Worm (Caenorhabditis elegans) whole organism, L1 larva: Measurements from ENCODE around the gene sop-2.
A peak's percentile ranks its signal among the peaks of the same experiment; 100 is the strongest.

ENCODE experiments used
- C16A3.4 ChIP-seq: fragments of 150-350 bp; optimal IDR thresholded peaks from 2 replicates; lab custom pipeline; 2014; ENCODE audit warnings: missing biosample characterization, missing genetic modification characterization
- aly-2 ChIP-seq: fragments of 150-350 bp; optimal IDR thresholded peaks from 2 replicates; lab custom pipeline; 2014; ENCODE audit warnings: missing biosample characterization, missing genetic modification characterization
- ceh-63 ChIP-seq: fragments of 200-800 bp; sonication (Bioruptor generic); optimal IDR thresholded peaks from 2 replicates; lab custom pipeline; 2018; ENCODE audit warnings: mild to moderate bottlenecking, missing genetic modification characterization, missing compliant biosample characterization
- ceh-8 ChIP-seq: fragments of 200-800 bp; sonication (Bioruptor generic); optimal IDR thresholded peaks from 2 replicates; lab custom pipeline; 2018; ENCODE audit warnings: mild to moderate bottlenecking, missing genetic modification characterization, moderate library complexity, missing compliant biosample characterization
- irx-1 ChIP-seq: sonication (generic microtip); optimal IDR thresholded peaks from 2 replicates; lab custom pipeline; 2016; ENCODE audit warnings: missing genetic modification characterization, missing compliant biosample characterization
- jun-1 ChIP-seq: fragments of 150-350 bp; optimal IDR thresholded peaks from 2 replicates; lab custom pipeline; 2014; ENCODE audit warnings: missing biosample characterization, missing genetic modification reagents, missing genetic modification characterization
- lsy-2 ChIP-seq, 2 experiments: fragments of 150-350 bp; optimal IDR thresholded peaks; 2 replicates each; lab custom pipeline; 2014; ENCODE audit warnings: missing biosample characterization in 2 of 2, missing genetic modification characterization in 2 of 2
- nhr-71 ChIP-seq: sonication (generic microtip); optimal IDR thresholded peaks from 2 replicates; lab custom pipeline; 2016; ENCODE audit warnings: mild to moderate bottlenecking, missing genetic modification characterization, moderate library complexity, missing compliant biosample characterization
- pqm-1 ChIP-seq: sonication (generic microtip); optimal IDR thresholded peaks from 3 replicates; lab custom pipeline; 2017; ENCODE audit warnings: missing biosample characterization, missing genetic modification characterization
- rnt-1 ChIP-seq: sonication (generic microtip); optimal IDR thresholded peaks from 2 replicates; lab custom pipeline; 2016; ENCODE audit warnings: mild to moderate bottlenecking, missing genetic modification characterization, moderate library complexity, missing compliant biosample characterization
- skn-1 ChIP-seq: fragments of 150-350 bp; optimal IDR thresholded peaks from 2 replicates; lab custom pipeline; 2014; ENCODE audit warnings: missing biosample characterization, missing genetic modification characterization
- snpc-4 ChIP-seq: fragments of 150-350 bp; optimal IDR thresholded peaks from 2 replicates; lab custom pipeline; 2014; ENCODE audit warnings: missing biosample characterization, missing genetic modification characterization
- zag-1 ChIP-seq: fragments of 150-350 bp; optimal IDR thresholded peaks from 2 replicates; lab custom pipeline; 2014; ENCODE audit warnings: missing biosample characterization, missing genetic modification characterization
- ztf-11 ChIP-seq, 2 experiments: sonication (generic microtip); optimal IDR thresholded peaks; 2 replicates each; lab custom pipeline; 2016 to 2017; ENCODE audit warnings: missing genetic modification characterization in 2 of 2, missing biosample characterization in 1 of 2, missing compliant biosample characterization in 1 of 2

DNA sequence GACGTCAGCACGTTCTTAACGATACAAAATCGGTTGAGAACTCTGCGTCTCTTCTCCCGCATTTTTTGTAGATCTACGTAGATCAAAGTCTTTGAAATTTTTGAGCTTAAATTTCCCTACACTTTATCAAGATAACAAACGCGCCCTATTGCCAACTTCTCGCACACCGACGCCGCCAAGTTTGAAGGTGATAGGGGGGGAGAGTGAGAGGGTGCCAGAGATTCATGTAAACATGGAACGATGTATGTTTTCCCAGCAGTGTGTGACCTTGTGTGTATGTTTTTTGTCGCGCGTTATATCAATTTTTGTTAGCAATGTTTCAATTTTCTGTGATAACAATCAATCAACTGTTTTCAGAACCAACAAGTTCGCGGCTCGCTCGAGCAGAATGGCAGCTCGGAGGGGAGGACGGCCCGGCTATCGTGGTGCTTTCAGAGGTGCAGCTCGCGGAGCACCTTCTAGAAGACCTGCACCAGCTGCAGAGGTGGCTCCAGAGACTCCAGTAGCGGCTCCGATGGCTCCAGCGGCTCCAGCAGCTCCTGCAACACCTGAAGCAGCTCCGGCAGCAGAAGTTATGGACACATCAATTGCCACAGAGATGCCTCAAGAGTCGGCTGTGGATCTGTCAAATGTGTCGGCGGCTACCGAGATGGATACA, 2.0 kb downstream of the sop-2 start:
- TF ChIP-seq ztf-11 (tag; optimal IDR thresholded peaks at IDR 0.05; lab: Kevin White, UChicago) = no peak
- no peak for TF ChIP-seq zag-1 (tag; lab: Kevin White, UChicago)
- peak; percentile 33 for TF ChIP-seq ceh-8 (GFP tag; lab: Kevin White, UChicago)
- TF ChIP-seq irx-1 = no peak
- no peak for TF ChIP-seq nhr-71 (tag; lab: Kevin White, UChicago)
- peak in 1 of 2 experiments; percentile 48 for TF ChIP-seq lsy-2 (tag; optimal IDR thresholded peaks at IDR 0.05; lab: Kevin White, UChicago)
- peak; percentile 10 for TF ChIP-seq C16A3.4 (tag; lab: Kevin White, UChicago)
- TF ChIP-seq rnt-1 (tag; lab: Kevin White, UChicago) = no peak
- no peak for TF ChIP-seq pqm-1 (tag; lab: Kevin White, UChicago)
- no peak for TF ChIP-seq ceh-63
- TF ChIP-seq jun-1 (tag; lab: Kevin White, UChicago) = no peak
- no peak for TF ChIP-seq aly-2 (tag; lab: Kevin White, UChicago)
- no peak for TF ChIP-seq skn-1 (tag; lab: Kevin White, UChicago)
- TF ChIP-seq snpc-4 (tag; lab: Kevin White, UChicago) = no peak
